Worm (Caenorhabditis elegans) whole organism, early embryonic: ENCODE results near the gene T23F11.4.

ENCODE experiments used
- B0310.2 ChIP-seq: sonication (generic microtip); optimal IDR thresholded peaks from 2 replicates; lab custom pipeline; 2016; ENCODE audit warnings: mild to moderate bottlenecking, missing genetic modification characterization, missing compliant biosample characterization
- F13C5.2 ChIP-seq: sonication (generic microtip); optimal IDR thresholded peaks from 2 replicates; lab custom pipeline; 2017; ENCODE audit warnings: mild to moderate bottlenecking, missing genetic modification characterization, inconsistent platforms, missing compliant biosample characterization
- aly-1 ChIP-seq: sonication (generic microtip); optimal IDR thresholded peaks from 2 replicates; lab custom pipeline; 2016; ENCODE audit warnings: missing genetic modification characterization, missing compliant biosample characterization
- ama-1 ChIP-seq: fragments of 150-350 bp; optimal IDR thresholded peaks from 2 replicates; lab custom pipeline; 2014
- ceh-13 ChIP-seq: fragments of 200-800 bp; sonication (Bioruptor generic); optimal IDR thresholded peaks from 2 replicates; lab custom pipeline; 2018; ENCODE audit warnings: mild to moderate bottlenecking, missing genetic modification characterization, missing compliant biosample characterization
- ceh-36 ChIP-seq: sonication (generic microtip); optimal IDR thresholded peaks from 2 replicates; lab custom pipeline; 2016; ENCODE audit warnings: missing genetic modification characterization, inconsistent platforms, missing compliant biosample characterization
- ets-7 ChIP-seq: sonication (generic microtip); optimal IDR thresholded peaks from 2 replicates; lab custom pipeline; 2016; ENCODE audit warnings: missing genotype, missing genetic modification characterization, missing compliant biosample characterization
- flt-1 ChIP-seq: fragments of 200-800 bp; sonication (Bioruptor generic); IDR thresholded peaks from 2 replicates; pipeline ENCODE4 v1.3.6; 2022; ENCODE audit warnings: missing genetic modification characterization, missing compliant biosample characterization
- hmbx-1 ChIP-seq: sonication (generic microtip); optimal IDR thresholded peaks from 2 replicates; lab custom pipeline; 2016; ENCODE audit warnings: mild to moderate bottlenecking, missing genetic modification characterization, missing compliant biosample characterization
- hmg-4 ChIP-seq: fragments of 200-800 bp; sonication (Bioruptor generic); optimal IDR thresholded peaks from 2 replicates; lab custom pipeline; 2018; ENCODE audit warnings: mild to moderate bottlenecking, missing genetic modification characterization, missing compliant biosample characterization
- hnd-1 ChIP-seq: sonication (generic microtip); optimal IDR thresholded peaks from 2 replicates; lab custom pipeline; 2016; ENCODE audit warnings: missing genetic modification characterization, missing compliant biosample characterization
- pes-1 ChIP-seq: fragments of 200-800 bp; sonication (Bioruptor generic); IDR thresholded peaks from 2 replicates; pipeline ENCODE4 v1.3.6; 2022; ENCODE audit warnings: missing genetic modification reagents, missing genetic modification characterization, missing compliant biosample characterization
- scrt-1 ChIP-seq: fragments of 200-800 bp; sonication (Bioruptor generic); IDR thresholded peaks from 2 replicates; pipeline ENCODE4 v1.3.6; 2022; ENCODE audit warnings: missing genetic modification characterization, missing compliant biosample characterization
- sea-1 ChIP-seq: fragments of 200-800 bp; sonication (Bioruptor generic); conservative IDR thresholded peaks from 2 replicates; pipeline ENCODE4 v1.3.6; 2022; ENCODE audit warnings: missing genetic modification characterization, missing compliant biosample characterization
- tbx-11 ChIP-seq: fragments of 200-800 bp; sonication (Bioruptor generic); IDR thresholded peaks from 2 replicates; pipeline ENCODE4 v1.3.6; 2022; ENCODE audit warnings: missing genetic modification characterization, missing compliant biosample characterization
- tbx-37 ChIP-seq: fragments of 200-800 bp; sonication (Bioruptor generic); conservative IDR thresholded peaks from 2 replicates; pipeline ENCODE4 v1.3.6; 2022; ENCODE audit warnings: missing genetic modification reagents, missing genetic modification characterization, missing compliant biosample characterization
- tra-4 ChIP-seq: sonication (generic microtip); optimal IDR thresholded peaks from 2 replicates; lab custom pipeline; 2017; ENCODE audit warnings: missing genetic modification characterization, missing compliant biosample characterization

Gene T23F11.4

ce11 chrIII:4671491-4671890, 6.3 kb upstream of the T23F11.4 start, which contains the start of gene T23F11.11:
Gene T23F11.11, minus strand, starts transcription at chrIII:4671591.
- TF ChIP-seq ceh-13 (GFP tag; lab: Kevin White, UChicago) (no peak), hmbx-1 (tag; lab: Kevin White, UChicago) (no peak), tbx-11 (no peak), scrt-1 (GFP tag; lab: Robert Waterston, UW) (no peak), F13C5.2 (no peak), B0310.2 (tag; lab: Kevin White, UChicago) (no peak), ceh-36 (tag; lab: Kevin White, UChicago) (no peak), pes-1 (no peak), tbx-37 (no peak), flt-1 (GFP tag; lab: Robert Waterston, UW) (no peak), ama-1 (no peak), ets-7 (no peak), tra-4 (tag; lab: Kevin White, UChicago) (no peak), hnd-1 (tag; lab: Kevin White, UChicago) (no peak), sea-1 (GFP tag; lab: Robert Waterston, UW) (no peak), hmg-4 (GFP tag; lab: Kevin White, UChicago) (no peak), aly-1 (tag; lab: Kevin White, UChicago) (no peak)

ce11 chrIII:4668073-4668472, 2.9 kb upstream of the T23F11.4 start:
- no peak for TF ChIP-seq hmbx-1 (tag; lab: Kevin White, UChicago)
- TF ChIP-seq ceh-13 (GFP tag; lab: Kevin White, UChicago) = no peak
- no peak for TF ChIP-seq tbx-11
- no peak for TF ChIP-seq ama-1
- no peak for TF ChIP-seq B0310.2 (tag; lab: Kevin White, UChicago)
- no peak for TF ChIP-seq tbx-37

ce11 chrIII:4666753-4667400, 1.7 kb upstream of the T23F11.4 start:
- TF ChIP-seq scrt-1 (GFP tag; lab: Robert Waterston, UW) (no peak), sea-1 (GFP tag; lab: Robert Waterston, UW) (0 out of 2 replicates have a peak, but pooled peaks have one; percentile 23), ets-7 (no peak), hmg-4 (GFP tag; lab: Kevin White, UChicago) (peak; percentile 87), F13C5.2 (peak; percentile 83), aly-1 (tag; lab: Kevin White, UChicago) (peak; percentile 67), ceh-36 (tag; lab: Kevin White, UChicago) (peak; percentile 7)

ce11 chrIII:4659426-4659825, 5.7 kb downstream of the T23F11.4 start:
- TF ChIP-seq sea-1 (GFP tag; lab: Robert Waterston, UW) (no peak), aly-1 (tag; lab: Kevin White, UChicago) (no peak), B0310.2 (tag; lab: Kevin White, UChicago) (no peak), hmg-4 (GFP tag; lab: Kevin White, UChicago) (no peak)

ce11 chrIII:4658384-4658844, 6.8 kb downstream of the T23F11.4 start, which contains the start of gene cdka-1:
Gene cdka-1, plus strand, starts transcription at chrIII:4658794.
- TF ChIP-seq scrt-1 (GFP tag; lab: Robert Waterston, UW) (no peak), flt-1 (GFP tag; lab: Robert Waterston, UW) (no peak), hmg-4 (GFP tag; lab: Kevin White, UChicago) (no peak), F13C5.2 (no peak), B0310.2 (tag; lab: Kevin White, UChicago) (no peak), hnd-1 (tag; lab: Kevin White, UChicago) (no peak), tbx-37 (no peak), sea-1 (GFP tag; lab: Robert Waterston, UW) (no peak), ceh-13 (GFP tag; lab: Kevin White, UChicago) (no peak), tra-4 (tag; lab: Kevin White, UChicago) (no peak), aly-1 (tag; lab: Kevin White, UChicago) (no peak), ets-7 (no peak), ceh-36 (tag; lab: Kevin White, UChicago) (no peak), pes-1 (no peak), hmbx-1 (tag; lab: Kevin White, UChicago) (no peak)

- no peak for TF ChIP-seq hmg-4 (GFP tag; lab: Kevin White, UChicago)
Observed at ce11 chrIII:4657386-4657785, 7.8 kb downstream of the T23F11.4 start.

- TF ChIP-seq tra-4 (tag; lab: Kevin White, UChicago) = no peak
- no peak for TF ChIP-seq pes-1
- TF ChIP-seq flt-1 (GFP tag; lab: Robert Waterston, UW) = no peak
- no peak for TF ChIP-seq sea-1 (GFP tag; lab: Robert Waterston, UW)
- no peak for TF ChIP-seq tbx-37
Observed at ce11 chrIII:4656415-4656814, 8.8 kb downstream of the T23F11.4 start.

- TF ChIP-seq aly-1 (tag; lab: Kevin White, UChicago) (no peak), sea-1 (GFP tag; lab: Robert Waterston, UW) (no peak), tbx-37 (no peak), F13C5.2 (no peak), ceh-36 (tag; lab: Kevin White, UChicago) (no peak), tra-4 (tag; lab: Kevin White, UChicago) (no peak), ama-1 (no peak), pes-1 (no peak), flt-1 (GFP tag; lab: Robert Waterston, UW) (no peak), hnd-1 (tag; lab: Kevin White, UChicago) (no peak), hmg-4 (GFP tag; lab: Kevin White, UChicago) (no peak)
Observed at ce11 chrIII:4655402-4655801, 9.8 kb downstream of the T23F11.4 start, which contains the start of gene T23F11.2. Gene T23F11.2, minus strand, starts transcription at chrIII:4655502.
